Worm (Caenorhabditis elegans): Measurements from ENCODE around the gene F32E10.8.

F32E10.8 gene

ce11 chrIV:7549844-7550243 is 17.6 kb upstream of the F32E10.8 start (continued):
- TF ChIP-seq T26A8.4 (GFP tag; IDR thresholded peaks at IDR 0.05) (no peak), lin-39 (tag; optimal IDR thresholded peaks at IDR 0.05) (no peak), fkh-10 (GFP tag; optimal IDR thresholded peaks at IDR 0.05) (no peak), F44E2.7 (GFP tag; IDR thresholded peaks at IDR 0.05) (no peak), aha-1 (tag) (peak; percentile 50), nhr-77 (tag; optimal IDR thresholded peaks at IDR 0.05) (peak; percentile 19), Y75B8A.6 (GFP tag; IDR thresholded peaks at IDR 0.05) (no peak), daf-16 (GFP tag; optimal IDR thresholded peaks at IDR 0.05) (no peak), daf-16 (tag; optimal IDR thresholded peaks at IDR 0.05) (peak; percentile 83), egl-43 (GFP tag; IDR thresholded peaks at IDR 0.05) (peak; percentile 54; the same call in 1 of the 2 replicates), ceh-82 (tag; optimal IDR thresholded peaks at IDR 0.05) (no peak), gei-8 (GFP tag; optimal IDR thresholded peaks at IDR 0.05) (no peak), lin-13 (GFP tag; optimal IDR thresholded peaks at IDR 0.05) (peak; percentile 29), nhr-41 (GFP tag; IDR thresholded peaks at IDR 0.05) (peak; percentile 65; the same call in 1 of the 2 replicates), T20F7.1 (GFP tag; optimal IDR thresholded peaks at IDR 0.05) (no peak), mep-1 (tag; optimal IDR thresholded peaks at IDR 0.05) (peak; percentile 68), mdl-1 (tag; optimal IDR thresholded peaks at IDR 0.05) (peak in 1 of 2 experiments; percentile 6), vab-7 (GFP tag; IDR thresholded peaks at IDR 0.05) (0 out of 2 replicates have a peak, but pooled peaks have one; percentile 23), lim-7 (GFP tag; IDR thresholded peaks at IDR 0.05) (no peak), nhr-48 (tag; optimal IDR thresholded peaks at IDR 0.05) (peak; percentile 20), nhr-102 (tag; optimal IDR thresholded peaks at IDR 0.05) (peak; percentile 25), snpc-1.2 (GFP tag; IDR thresholded peaks at IDR 0.05) (no peak), unc-130 (GFP tag; optimal IDR thresholded peaks at IDR 0.05) (no peak), Y5F2A.4 (GFP tag; optimal IDR thresholded peaks at IDR 0.05) (no peak), php-3 (GFP tag; IDR thresholded peaks at IDR 0.05) (no peak; the same call in 1 of the 2 replicates), rbr-2 (tag; optimal IDR thresholded peaks at IDR 0.05) (peak; percentile 2), nhr-42 (GFP tag; IDR thresholded peaks at IDR 0.05) (peak; percentile 58; the same call in 1 of the 2 replicates), hlh-30 (tag; optimal IDR thresholded peaks at IDR 0.05; ENCODE audit: insufficient read depth) (peak; percentile 61), mxl-2 (GFP tag; conservative IDR thresholded peaks at IDR 0.05) (no peak), hlh-11 (tag; optimal IDR thresholded peaks at IDR 0.05) (peak; percentile 79), zfp-2 (tag; optimal IDR thresholded peaks at IDR 0.05) (no peak), zip-11 (GFP tag; IDR thresholded peaks at IDR 0.05) (no peak), ceh-28 (tag; optimal IDR thresholded peaks at IDR 0.05) (no peak), dmd-9 (GFP tag; IDR thresholded peaks at IDR 0.05) (no peak), zfp-3 (GFP tag; conservative IDR thresholded peaks at IDR 0.05) (no peak), lin-38 (GFP tag; IDR thresholded peaks at IDR 0.05) (peak; percentile 80), R02D3.7 (tag; optimal IDR thresholded peaks at IDR 0.05) (no peak), mdt-29 (GFP tag; IDR thresholded peaks at IDR 0.05) (no peak), daf-8 (GFP tag; IDR thresholded peaks at IDR 0.05) (no peak), dve-1 (tag; optimal IDR thresholded peaks at IDR 0.05; ENCODE audit: insufficient read depth) (peak; percentile 61), nhr-10 (tag; optimal IDR thresholded peaks at IDR 0.05) (no peak), ztf-7 (tag; optimal IDR thresholded peaks at IDR 0.05) (no peak), ZK337.2 (GFP tag; IDR thresholded peaks at IDR 0.05) (no peak), D1046.2 (GFP tag; IDR thresholded peaks at IDR 0.05) (no peak), lin-1 (GFP tag; IDR thresholded peaks at IDR 0.05) (peak; percentile 60), Y105C5A.15 (GFP tag; IDR thresholded peaks at IDR 0.05) (no peak), cey-2 (tag; optimal IDR thresholded peaks at IDR 0.05; ENCODE audit: borderline replicate concordance, insufficient read depth) (no peak), ctbp-1 (GFP tag; IDR thresholded peaks at IDR 0.05) (no peak), madf-9 (GFP tag; conservative IDR thresholded peaks at IDR 0.05) (no peak), daf-12 (tag; optimal IDR thresholded peaks at IDR 0.05) (no peak), zip-2 (tag; optimal IDR thresholded peaks at IDR 0.05) (no peak), lin-29 (GFP tag; IDR thresholded peaks at IDR 0.05) (no peak)
